Worm (Caenorhabditis elegans): ENCODE data around the gene F25F2.1.

ce11 chrIII:4487271-4487670 is 21.4 kb upstream of the F25F2.1 start:
- TF ChIP-seq T22C8.4 (GFP tag; IDR thresholded peaks at IDR 0.05) (no peak), tab-1 (GFP tag; IDR thresholded peaks at IDR 0.05) (no peak), flt-1 (GFP tag; IDR thresholded peaks at IDR 0.05) (no peak), ref-1 (GFP tag; conservative IDR thresholded peaks at IDR 0.05) (no peak), ztf-23 (GFP tag; IDR thresholded peaks at IDR 0.05) (no peak), med-1 (GFP tag; optimal IDR thresholded peaks at IDR 0.05; ENCODE audit: insufficient read depth) (no peak), klf-2 (GFP tag; conservative IDR thresholded peaks at IDR 0.05) (no peak), cog-1 (tag; optimal IDR thresholded peaks at IDR 0.05) (no peak)

Data from whole organism, midembryonic.